Worm (Caenorhabditis elegans): ENCODE results near the gene pptr-2.

Gene pptr-2

ce11 chrV:11082475-11082874, 47.7 kb upstream of the pptr-2 start:
- TF ChIP-seq pha-4 (tag; optimal IDR thresholded peaks at IDR 0.05) (peak; percentile 54), M03D4.4 (tag; optimal IDR thresholded peaks at IDR 0.05) (peak; percentile 27), sptf-1 (tag; optimal IDR thresholded peaks at IDR 0.05) (no peak), snpc-4 (tag; optimal IDR thresholded peaks at IDR 0.05) (no peak), zip-8 (tag; optimal IDR thresholded peaks at IDR 0.05) (no peak), mep-1 (tag; optimal IDR thresholded peaks at IDR 0.05) (peak; percentile 36), ceh-43 (GFP tag; optimal IDR thresholded peaks at IDR 0.05) (no peak), unc-39 (tag; optimal IDR thresholded peaks at IDR 0.05) (no peak), flh-1 (GFP tag; optimal IDR thresholded peaks at IDR 0.05) (no peak), ceh-83 (GFP tag; optimal IDR thresholded peaks at IDR 0.05) (no peak), elt-3 (tag; optimal IDR thresholded peaks at IDR 0.05) (no peak), tbx-8 (GFP tag; optimal IDR thresholded peaks at IDR 0.05) (no peak), drap-1 (GFP tag; optimal IDR thresholded peaks at IDR 0.05) (no peak), mls-2 (tag; optimal IDR thresholded peaks at IDR 0.05) (no peak), ztf-11 (tag; optimal IDR thresholded peaks at IDR 0.05) (no peak), ceh-39 (tag; optimal IDR thresholded peaks at IDR 0.05) (no peak), hlh-1 (tag; optimal IDR thresholded peaks at IDR 0.05) (peak; percentile 76), lsy-2 (tag; optimal IDR thresholded peaks at IDR 0.05) (no peak), ces-1 (GFP tag; optimal IDR thresholded peaks at IDR 0.05) (no peak), lin-13 (tag; optimal IDR thresholded peaks at IDR 0.05) (no peak), unc-120 (tag; optimal IDR thresholded peaks at IDR 0.05; ENCODE audit: poor library complexity, severe bottlenecking) (peak; percentile 90), unc-62 (GFP tag; optimal IDR thresholded peaks at IDR 0.05) (peak; percentile 58), blmp-1 (tag; optimal IDR thresholded peaks at IDR 0.05) (no peak), nhr-237 (tag; optimal IDR thresholded peaks at IDR 0.05) (peak; percentile 50), nhr-2 (tag; optimal IDR thresholded peaks at IDR 0.05) (no peak), bed-3 (GFP tag; optimal IDR thresholded peaks at IDR 0.05) (no peak), nhr-28 (tag; optimal IDR thresholded peaks at IDR 0.05) (no peak), elt-1 (tag; optimal IDR thresholded peaks at IDR 0.05; ENCODE audit: borderline replicate concordance, insufficient read depth) (no peak)

ce11 chrV:11080345-11081102, 45.8 kb upstream of the pptr-2 start, which contains the start of gene act-1:
Gene act-1, plus strand, starts transcription at chrV:11081052.
- peak; percentile 95 for TF ChIP-seq unc-120 (tag; optimal IDR thresholded peaks at IDR 0.05; ENCODE audit: poor library complexity, severe bottlenecking)
- TF ChIP-seq sptf-1 (tag; optimal IDR thresholded peaks at IDR 0.05), result peak; percentile 21
- no peak for TF ChIP-seq nhr-2 (tag; optimal IDR thresholded peaks at IDR 0.05)
- no peak for TF ChIP-seq drap-1 (GFP tag; optimal IDR thresholded peaks at IDR 0.05)
- no peak for TF ChIP-seq ceh-39 (tag; optimal IDR thresholded peaks at IDR 0.05)
- peak; percentile 40 for TF ChIP-seq hlh-1 (tag; optimal IDR thresholded peaks at IDR 0.05)
- TF ChIP-seq unc-62 (GFP tag; optimal IDR thresholded peaks at IDR 0.05), result peak; percentile 32
- TF ChIP-seq M03D4.4 (tag; optimal IDR thresholded peaks at IDR 0.05), result peak; percentile 43
- TF ChIP-seq elt-1 (tag; optimal IDR thresholded peaks at IDR 0.05; ENCODE audit: borderline replicate concordance, insufficient read depth), result no peak

ce11 chrV:11078874-11079273, 44.1 kb upstream of the pptr-2 start:
- TF ChIP-seq flh-1 (GFP tag; optimal IDR thresholded peaks at IDR 0.05) (no peak), ceh-43 (GFP tag; optimal IDR thresholded peaks at IDR 0.05) (no peak), ces-1 (GFP tag; optimal IDR thresholded peaks at IDR 0.05) (no peak), lin-13 (tag; optimal IDR thresholded peaks at IDR 0.05) (no peak), ham-2 (GFP tag; optimal IDR thresholded peaks at IDR 0.05) (no peak), elt-1 (tag; optimal IDR thresholded peaks at IDR 0.05; ENCODE audit: borderline replicate concordance, insufficient read depth) (no peak), mab-5 (tag; optimal IDR thresholded peaks at IDR 0.05) (no peak), lsy-2 (tag; optimal IDR thresholded peaks at IDR 0.05) (no peak), zip-8 (tag; optimal IDR thresholded peaks at IDR 0.05) (no peak), ztf-11 (tag; optimal IDR thresholded peaks at IDR 0.05) (no peak), pha-4 (tag; optimal IDR thresholded peaks at IDR 0.05) (no peak), drap-1 (GFP tag; optimal IDR thresholded peaks at IDR 0.05) (no peak), bed-3 (GFP tag; optimal IDR thresholded peaks at IDR 0.05) (no peak), snpc-4 (tag; optimal IDR thresholded peaks at IDR 0.05) (no peak), nhr-76 (tag; optimal IDR thresholded peaks at IDR 0.05) (no peak)

ce11 chrV:11078104-11078724, 43.5 kb upstream of the pptr-2 start, which contains the start of gene act-2:
Gene act-2, minus strand, starts transcription at chrV:11078154.
- TF ChIP-seq mls-2 (tag; optimal IDR thresholded peaks at IDR 0.05) (no peak), mep-1 (tag; optimal IDR thresholded peaks at IDR 0.05) (peak; percentile 79), ztf-11 (tag; optimal IDR thresholded peaks at IDR 0.05) (no peak), cnd-1 (tag; optimal IDR thresholded peaks at IDR 0.05) (peak; percentile 49), unc-120 (tag; optimal IDR thresholded peaks at IDR 0.05; ENCODE audit: poor library complexity, severe bottlenecking) (peak; percentile 46), ceh-43 (GFP tag; optimal IDR thresholded peaks at IDR 0.05) (no peak), sptf-1 (tag; optimal IDR thresholded peaks at IDR 0.05) (no peak), unc-39 (tag; optimal IDR thresholded peaks at IDR 0.05) (no peak), flh-1 (GFP tag; optimal IDR thresholded peaks at IDR 0.05) (no peak), nhr-12 (tag; optimal IDR thresholded peaks at IDR 0.05) (no peak), lsy-2 (tag; optimal IDR thresholded peaks at IDR 0.05) (peak; percentile 64), ces-1 (GFP tag; optimal IDR thresholded peaks at IDR 0.05) (peak; percentile 69), bed-3 (GFP tag; optimal IDR thresholded peaks at IDR 0.05) (no peak), nhr-2 (tag; optimal IDR thresholded peaks at IDR 0.05) (no peak), unc-62 (GFP tag; optimal IDR thresholded peaks at IDR 0.05) (no peak), snpc-4 (tag; optimal IDR thresholded peaks at IDR 0.05) (no peak), tbx-8 (GFP tag; optimal IDR thresholded peaks at IDR 0.05) (no peak), ham-2 (GFP tag; optimal IDR thresholded peaks at IDR 0.05) (no peak), nhr-237 (tag; optimal IDR thresholded peaks at IDR 0.05) (peak; percentile 19), elt-1 (tag; optimal IDR thresholded peaks at IDR 0.05; ENCODE audit: borderline replicate concordance, insufficient read depth) (no peak), pha-4 (tag; optimal IDR thresholded peaks at IDR 0.05) (peak; percentile 76), zip-8 (tag; optimal IDR thresholded peaks at IDR 0.05) (no peak), drap-1 (GFP tag; optimal IDR thresholded peaks at IDR 0.05) (no peak), nhr-28 (tag; optimal IDR thresholded peaks at IDR 0.05) (no peak), sem-2 (GFP tag; optimal IDR thresholded peaks at IDR 0.05) (no peak), M03D4.4 (tag; optimal IDR thresholded peaks at IDR 0.05) (no peak), lin-32 (GFP tag; optimal IDR thresholded peaks at IDR 0.05) (no peak), ceh-39 (tag; optimal IDR thresholded peaks at IDR 0.05) (peak; percentile 74), nhr-76 (tag; optimal IDR thresholded peaks at IDR 0.05) (no peak), blmp-1 (tag; optimal IDR thresholded peaks at IDR 0.05) (no peak)

All from whole organism, mixed stage, embryonic.